Worm (Caenorhabditis elegans) whole organism, L4 larva: ENCODE data around the gene B0491.6.

Source experiments
- F49E8.2 ChIP-seq: sonication (generic microtip); optimal IDR thresholded peaks from 2 replicates; lab custom pipeline; 2016; ENCODE audit warnings: missing compliant biosample characterization, mild to moderate bottlenecking, missing genetic modification characterization, borderline replicate concordance
- R02D3.7 ChIP-seq: fragments of 150-350 bp; sonication (generic microtip); optimal IDR thresholded peaks from 3 replicates; lab custom pipeline; 2014; ENCODE audit warnings: missing biosample characterization, missing genetic modification characterization
- T26A8.4 ChIP-seq: fragments of 200-800 bp; sonication (Bioruptor generic); IDR thresholded peaks from 2 replicates; pipeline ENCODE4 v1.3.6; 2022; ENCODE audit warnings: missing genetic modification characterization, missing compliant biosample characterization
- Y105C5A.15 ChIP-seq: fragments of 200-800 bp; sonication (Bioruptor generic); IDR thresholded peaks from 2 replicates; pipeline ENCODE4 v1.3.6; 2022; ENCODE audit warnings: missing genetic modification characterization, missing compliant biosample characterization
- Y75B8A.6 ChIP-seq: fragments of 200-800 bp; sonication (Bioruptor generic); IDR thresholded peaks from 2 replicates; pipeline ENCODE4 v1.3.6; 2022; ENCODE audit warnings: missing genetic modification reagents, missing genetic modification characterization, missing compliant biosample characterization
- aha-1 ChIP-seq: fragments of 150-350 bp; peaks from one replicate; lab custom pipeline; 2014; ENCODE audit warnings: missing biosample characterization, missing genetic modification characterization
- ama-1 ChIP-seq: fragments of 150-350 bp; optimal IDR thresholded peaks from 2 replicates; lab custom pipeline; 2014; ENCODE audit warnings: inconsistent platforms, mixed read lengths
- ceh-28 ChIP-seq: fragments of 150-350 bp; optimal IDR thresholded peaks from 2 replicates; lab custom pipeline; 2014; ENCODE audit warnings: missing biosample characterization, missing genetic modification reagents, missing genetic modification characterization
- ctbp-1 ChIP-seq: fragments of 200-800 bp; sonication (Bioruptor generic); IDR thresholded peaks from 2 replicates; pipeline ENCODE4 v1.3.6; 2022; ENCODE audit warnings: missing genetic modification reagents, missing genetic modification characterization, missing compliant biosample characterization
- daf-8 ChIP-seq: fragments of 200-800 bp; sonication (Bioruptor generic); IDR thresholded peaks from 2 replicates; pipeline ENCODE4 v1.3.6; 2022; ENCODE audit warnings: missing genetic modification characterization, missing compliant biosample characterization
- dmd-8 ChIP-seq: fragments of 200-800 bp; sonication (Bioruptor generic); IDR thresholded peaks from 2 replicates; pipeline ENCODE4 v1.3.6; 2022; ENCODE audit warnings: missing genetic modification characterization, missing compliant biosample characterization
- dpl-1 ChIP-seq: fragments of 150-350 bp; optimal IDR thresholded peaks from 2 replicates; lab custom pipeline; 2014; ENCODE audit warnings: missing biosample characterization, missing genetic modification reagents, missing genetic modification characterization
- duxl-1 ChIP-seq: sonication (generic microtip); optimal IDR thresholded peaks from 2 replicates; lab custom pipeline; 2016; ENCODE audit warnings: mild to moderate bottlenecking, missing genetic modification characterization, moderate library complexity, missing compliant biosample characterization; ENCODE audit not compliant: poor library complexity
- egl-27 ChIP-seq: sonication (generic microtip); optimal IDR thresholded peaks from 3 replicates; lab custom pipeline; 2017; ENCODE audit warnings: missing biosample characterization, missing genetic modification reagents, missing genetic modification characterization
- egl-43 ChIP-seq: fragments of 200-800 bp; sonication (Bioruptor generic); IDR thresholded peaks from 2 replicates; pipeline ENCODE4 v1.3.6; 2022; ENCODE audit warnings: missing genetic modification reagents, missing genetic modification characterization, missing compliant biosample characterization
- fkh-10 ChIP-seq: fragments of 150-350 bp; optimal IDR thresholded peaks from 2 replicates; lab custom pipeline; 2014; ENCODE audit warnings: missing biosample characterization, missing genetic modification reagents, missing genetic modification characterization
- lim-7 ChIP-seq: fragments of 200-800 bp; sonication (Bioruptor generic); IDR thresholded peaks from 2 replicates; pipeline ENCODE4 v1.3.6; 2022; ENCODE audit warnings: missing genetic modification characterization, missing compliant biosample characterization
- lin-15B ChIP-seq: fragments of 150-350 bp; sonication (generic microtip); optimal IDR thresholded peaks from 3 replicates; lab custom pipeline; 2014; ENCODE audit warnings: missing biosample characterization, missing genetic modification characterization
- lsy-2 ChIP-seq, 2 experiments: fragments of 150-350 bp in 1 of 2; sonication (generic microtip) in 1 of 2; optimal IDR thresholded peaks; 2 replicates each; lab custom pipeline; 2014 to 2017; ENCODE audit warnings: missing biosample characterization in 2 of 2, missing genetic modification characterization in 2 of 2
- madf-5 ChIP-seq, 2 experiments: fragments of 200-800 bp; sonication (Bioruptor generic); IDR thresholded peaks; 2 replicates each; pipeline ENCODE4 v1.3.6; 2022; ENCODE audit warnings: missing compliant biosample characterization in 2 of 2, missing genetic modification characterization in 2 of 2
- madf-9 ChIP-seq: fragments of 200-800 bp; sonication (Bioruptor generic); conservative IDR thresholded peaks from 2 replicates; pipeline ENCODE4 v1.3.6; 2022; ENCODE audit warnings: missing genetic modification reagents, missing genetic modification characterization, missing compliant biosample characterization
- mxl-2 ChIP-seq: fragments of 200-800 bp; sonication (Bioruptor generic); conservative IDR thresholded peaks from 2 replicates; pipeline ENCODE4 v1.3.6; 2022; ENCODE audit warnings: missing genetic modification reagents, missing genetic modification characterization, missing compliant biosample characterization
- mxl-3 ChIP-seq: fragments of 200-800 bp; sonication (Bioruptor generic); optimal IDR thresholded peaks from 2 replicates; lab custom pipeline; 2018; ENCODE audit warnings: mild to moderate bottlenecking, missing genetic modification characterization, missing compliant biosample characterization
- nhr-10 ChIP-seq: fragments of 150-350 bp; optimal IDR thresholded peaks from 2 replicates; lab custom pipeline; 2014; ENCODE audit warnings: missing biosample characterization, missing genetic modification characterization
- nhr-102 ChIP-seq: sonication (generic microtip); optimal IDR thresholded peaks from 2 replicates; lab custom pipeline; 2016; ENCODE audit warnings: mild to moderate bottlenecking, missing genetic modification characterization, moderate library complexity, missing compliant biosample characterization
- nhr-237 ChIP-seq: sonication (generic microtip); optimal IDR thresholded peaks from 2 replicates; lab custom pipeline; 2017; ENCODE audit warnings: missing biosample characterization, missing genetic modification characterization
- nhr-41 ChIP-seq: fragments of 200-800 bp; sonication (Bioruptor generic); IDR thresholded peaks from 2 replicates; pipeline ENCODE4 v1.3.6; 2022; ENCODE audit warnings: missing genetic modification reagents, missing genetic modification characterization, missing compliant biosample characterization
- nhr-48 ChIP-seq: sonication (generic microtip); optimal IDR thresholded peaks from 2 replicates; lab custom pipeline; 2016; ENCODE audit warnings: mild to moderate bottlenecking, missing genetic modification characterization, missing compliant biosample characterization
- nhr-6 ChIP-seq: fragments of 150-350 bp; optimal IDR thresholded peaks from 2 replicates; lab custom pipeline; 2014; ENCODE audit warnings: missing biosample characterization, missing genetic modification characterization
- rbr-2 ChIP-seq: sonication (generic microtip); optimal IDR thresholded peaks from 2 replicates; lab custom pipeline; 2016; ENCODE audit warnings: missing genotype, missing genetic modification characterization, missing compliant biosample characterization
- saeg-2 ChIP-seq: fragments of 200-800 bp; sonication (Bioruptor generic); IDR thresholded peaks from 2 replicates; pipeline ENCODE4 v1.3.6; 2022; ENCODE audit warnings: missing genetic modification reagents, missing genetic modification characterization, missing compliant biosample characterization
- sdz-12 ChIP-seq: fragments of 200-800 bp; sonication (Bioruptor generic); optimal IDR thresholded peaks from 2 replicates; lab custom pipeline; 2018; ENCODE audit warnings: mild to moderate bottlenecking, missing genetic modification characterization, missing compliant biosample characterization
- set-16 ChIP-seq: fragments of 200-800 bp; sonication (Bioruptor generic); IDR thresholded peaks from 2 replicates; pipeline ENCODE4 v1.3.6; 2022; ENCODE audit warnings: missing genetic modification reagents, missing genetic modification characterization, missing compliant biosample characterization
- skn-1 ChIP-seq: fragments of 150-350 bp; optimal IDR thresholded peaks from 2 replicates; lab custom pipeline; 2014; ENCODE audit warnings: missing biosample characterization, missing genetic modification characterization
- snpc-1.2 ChIP-seq: fragments of 200-800 bp; sonication (Bioruptor generic); IDR thresholded peaks from 2 replicates; pipeline ENCODE4 v1.3.6; 2022; ENCODE audit warnings: missing genetic modification reagents, missing genetic modification characterization, missing compliant biosample characterization
- snpc-4 ChIP-seq: fragments of 150-350 bp; optimal IDR thresholded peaks from 2 replicates; lab custom pipeline; 2014; ENCODE audit warnings: missing biosample characterization, missing genetic modification characterization
- spr-1 ChIP-seq: sonication (generic microtip); optimal IDR thresholded peaks from 2 replicates; lab custom pipeline; 2016; ENCODE audit warnings: mild to moderate bottlenecking, missing genetic modification characterization, missing compliant biosample characterization
- spr-3 ChIP-seq: fragments of 200-800 bp; sonication (Bioruptor generic); optimal IDR thresholded peaks from 2 replicates; lab custom pipeline; 2018; ENCODE audit warnings: mild to moderate bottlenecking, missing genetic modification characterization, missing compliant biosample characterization
- tra-1 ChIP-seq: fragments of 200-800 bp; sonication (Bioruptor generic); IDR thresholded peaks from 2 replicates; pipeline ENCODE4 v1.3.6; 2022; ENCODE audit warnings: missing genetic modification reagents, missing genetic modification characterization, missing compliant biosample characterization
- unc-62 ChIP-seq, 3 experiments: fragments of 150-350 bp in 1 of 3; sonication (generic microtip); optimal IDR thresholded peaks in 2 of 3; peaks in 1 of 3; 1 replicate in 1 of 3; 2 replicates in 2 of 3; lab custom pipeline; 2014 to 2017; ENCODE audit warnings: missing biosample characterization in 3 of 3, missing genetic modification characterization in 3 of 3, missing genetic modification reagents in 3 of 3, missing genotype in 1 of 3
- zip-2 ChIP-seq: fragments of 150-350 bp; optimal IDR thresholded peaks from 2 replicates; lab custom pipeline; 2014; ENCODE audit warnings: missing biosample characterization, missing genetic modification characterization

The B0491.6 gene

DNA sequence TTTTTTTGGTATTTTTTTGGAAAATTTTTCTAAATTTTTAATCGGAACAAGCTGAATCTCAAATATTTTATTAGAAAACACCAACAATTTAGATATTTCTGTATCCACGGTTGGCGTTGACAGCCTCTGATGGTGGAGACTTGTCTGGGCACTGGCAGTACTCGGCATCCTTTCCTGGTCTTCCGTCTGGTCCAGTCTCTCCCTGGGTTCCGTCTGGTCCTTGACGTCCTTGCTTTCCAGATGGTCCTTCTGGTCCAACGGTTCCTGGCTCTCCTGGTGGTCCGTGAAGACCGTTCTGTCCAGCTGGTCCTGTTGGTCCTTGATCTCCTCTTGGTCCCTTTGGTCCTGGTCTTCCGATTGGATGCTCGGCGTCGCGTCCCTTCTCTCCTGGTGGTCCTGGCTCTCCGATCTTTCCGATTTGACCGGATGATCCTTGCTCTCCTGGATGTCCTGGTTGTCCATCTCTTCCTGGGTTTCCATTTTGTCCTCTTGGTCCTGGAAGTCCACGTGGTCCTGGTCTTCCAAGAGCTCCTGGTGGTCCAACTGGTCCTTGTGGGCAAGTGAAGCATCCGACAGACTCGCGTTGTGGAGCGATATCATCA lies 11.4 kb downstream of the B0491.6 start:
- TF ChIP-seq zip-2 (no peak), nhr-41 (GFP tag; lab: Robert Waterston, UW) (no peak), egl-27 (tag; lab: Kevin White, UChicago) (no peak), aha-1 (peak; percentile 91), mxl-2 (GFP tag; lab: Robert Waterston, UW) (0 out of 2 replicates have a peak, but pooled peaks have one; percentile 5), set-16 (GFP tag; lab: Robert Waterston, UW) (peak; percentile 85), madf-5 (GFP tag; IDR thresholded peaks at IDR 0.05; lab: Robert Waterston, UW) (no peak), nhr-48 (tag; lab: Kevin White, UChicago) (no peak), madf-9 (GFP tag; lab: Robert Waterston, UW) (no peak), spr-3 (GFP tag; lab: Kevin White, UChicago) (peak; percentile 3)
- TF ChIP-seq, all 104 proteins: peak for 4

DNA sequence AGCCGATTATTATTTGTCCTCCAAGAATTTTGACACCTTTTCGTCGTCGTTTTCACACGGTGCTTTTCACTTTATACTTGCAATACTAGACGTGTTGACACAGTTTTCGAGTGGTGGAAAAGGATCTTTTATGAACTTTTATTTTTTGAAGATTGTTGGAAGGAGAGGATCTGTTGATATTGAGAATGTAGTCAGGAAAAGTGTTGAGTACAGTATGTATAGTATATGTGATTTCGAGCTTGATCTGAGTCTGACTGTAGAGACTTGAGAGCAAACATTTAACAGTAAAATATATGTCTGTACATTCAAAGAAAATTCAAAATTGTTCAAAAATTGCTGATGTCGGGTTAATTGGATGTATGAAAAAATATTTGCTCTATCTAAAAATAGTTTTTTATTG lies 12.0 kb downstream of the B0491.6 start:
- TF ChIP-seq F49E8.2 (tag; lab: Kevin White, UChicago) (no peak), daf-8 (GFP tag; lab: Robert Waterston, UW) (no peak), snpc-4 (tag; lab: Kevin White, UChicago) (no peak), T26A8.4 (peak; percentile 64; the same call in 1 of the 2 replicates), ceh-28 (tag; lab: Kevin White, UChicago) (no peak)

DNA sequence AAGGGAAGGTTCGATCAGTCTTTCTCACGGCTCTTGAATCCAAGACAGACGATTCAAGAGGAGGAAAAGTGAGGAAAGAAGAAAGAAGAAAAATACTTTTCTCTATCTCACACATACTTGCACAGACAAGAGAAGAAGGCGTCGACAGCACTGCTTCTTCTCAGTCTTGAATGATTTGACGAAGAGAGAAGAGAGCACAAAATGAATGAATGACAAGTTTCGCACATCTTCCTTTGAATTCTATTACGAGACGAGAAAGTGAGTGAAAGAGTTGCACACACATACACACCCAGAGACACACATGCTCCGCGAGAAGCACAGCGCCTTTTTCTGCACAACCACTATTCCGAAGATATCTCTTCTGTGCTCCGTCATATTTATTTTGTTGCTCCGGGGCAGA lies 12.5 kb downstream of the B0491.6 start:
- TF ChIP-seq unc-62 (GFP tag; optimal IDR thresholded peaks at IDR 0.05 in 1 of 2; lab: Kevin White, UChicago) (peak in 1 of 2 experiments; percentile 84), unc-62 (tag; optimal IDR thresholded peaks at IDR 0.05; lab: Kevin White, UChicago) (no peak), fkh-10 (GFP tag; lab: Kevin White, UChicago) (peak; percentile 90), rbr-2 (tag; lab: Kevin White, UChicago) (peak; percentile 2), duxl-1 (tag; lab: Kevin White, UChicago) (no peak), Y105C5A.15 (GFP tag; lab: Robert Waterston, UW) (no peak), nhr-102 (no peak), aha-1 (peak; percentile 80), nhr-10 (tag; lab: Kevin White, UChicago) (no peak), lsy-2 (tag; optimal IDR thresholded peaks at IDR 0.05; lab: Kevin White, UChicago) (peak in 1 of 2 experiments; percentile 8)

DNA sequence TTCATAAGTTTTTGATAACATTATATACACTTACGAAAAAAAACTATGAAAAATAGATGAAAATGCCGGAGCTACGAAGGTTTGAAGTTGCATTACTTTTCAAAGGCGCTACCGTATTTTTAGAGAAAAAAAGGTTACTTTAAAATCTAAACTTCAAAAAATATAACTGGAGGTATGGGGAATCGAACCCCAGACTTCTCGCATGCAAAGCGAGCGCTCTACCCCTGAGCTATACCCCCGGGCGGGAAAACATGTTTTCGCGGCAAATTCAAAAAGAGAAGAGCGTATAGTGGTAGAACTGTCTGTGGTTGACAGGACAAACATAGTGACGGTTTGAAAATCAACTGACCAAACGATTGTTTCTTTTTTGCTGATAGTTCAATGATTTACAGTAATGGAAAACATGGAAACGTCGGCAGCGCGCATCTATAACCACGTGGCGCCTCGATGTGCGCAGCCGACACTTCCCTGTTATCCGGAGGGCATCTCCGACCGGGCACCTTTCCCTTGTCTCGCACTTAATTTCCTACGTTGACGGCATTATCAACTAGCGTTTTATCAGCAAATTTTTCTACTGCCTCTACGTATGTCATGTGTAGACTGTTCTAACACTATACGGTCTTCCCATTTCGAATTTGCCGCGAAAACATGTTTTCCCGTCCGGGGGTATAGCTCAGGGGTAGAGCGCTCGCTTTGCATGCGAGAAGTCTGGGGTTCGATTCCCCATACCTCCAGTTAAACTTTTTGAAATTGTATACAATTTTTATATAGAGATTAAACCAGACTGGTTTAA lies 14.1 kb downstream of the B0491.6 start:
- TF ChIP-seq saeg-2 (peak; percentile 39; the same call in 1 of the 2 replicates), ama-1 (lab: Kevin White, UChicago) (no peak), lin-15B (tag; lab: Kevin White, UChicago) (no peak), ctbp-1 (no peak), rbr-2 (tag; lab: Kevin White, UChicago) (peak; percentile 7), egl-43 (GFP tag; lab: Robert Waterston, UW) (peak; percentile 75), R02D3.7 (tag; lab: Kevin White, UChicago) (no peak), sdz-12 (GFP tag; lab: Kevin White, UChicago) (no peak), skn-1 (no peak), tra-1 (peak; percentile 48; the same call in 1 of the 2 replicates), F49E8.2 (tag; lab: Kevin White, UChicago) (no peak), spr-1 (tag; lab: Kevin White, UChicago) (no peak), ceh-28 (tag; lab: Kevin White, UChicago) (no peak), dmd-8 (0 out of 2 replicates have a peak, but pooled peaks have one; percentile 63), mxl-3 (GFP tag; lab: Kevin White, UChicago) (peak; percentile 77), nhr-237 (tag; lab: Kevin White, UChicago) (no peak), nhr-6 (tag; lab: Kevin White, UChicago) (no peak), unc-62 (GFP tag; optimal IDR thresholded peaks at IDR 0.05 in 1 of 2; lab: Kevin White, UChicago) (peak in 1 of 2 experiments; percentile 90), unc-62 (tag; optimal IDR thresholded peaks at IDR 0.05; lab: Kevin White, UChicago) (no peak), egl-27 (tag; lab: Kevin White, UChicago) (no peak), madf-9 (GFP tag; lab: Robert Waterston, UW) (peak; percentile 62; the same call in 1 of the 2 replicates), dpl-1 (peak; percentile 25), nhr-10 (tag; lab: Kevin White, UChicago) (no peak), snpc-1.2 (GFP tag; lab: Robert Waterston, UW) (0 out of 2 replicates have a peak, but pooled peaks have one; percentile 11), T26A8.4 (peak; percentile 45; the same call in 1 of the 2 replicates), Y105C5A.15 (GFP tag; lab: Robert Waterston, UW) (peak; percentile 84; the same call in 1 of the 2 replicates), Y75B8A.6 (GFP tag; lab: Robert Waterston, UW) (no peak), lim-7 (peak; percentile 80)
